Worm (Caenorhabditis elegans): ENCODE measurements around the gene nhr-50.
"Not testable (repeated sequence)": the region's sequence is repeated elsewhere in the genome, so short reads cannot be mapped to it uniquely, and the experiment has no call there.

DNA sequence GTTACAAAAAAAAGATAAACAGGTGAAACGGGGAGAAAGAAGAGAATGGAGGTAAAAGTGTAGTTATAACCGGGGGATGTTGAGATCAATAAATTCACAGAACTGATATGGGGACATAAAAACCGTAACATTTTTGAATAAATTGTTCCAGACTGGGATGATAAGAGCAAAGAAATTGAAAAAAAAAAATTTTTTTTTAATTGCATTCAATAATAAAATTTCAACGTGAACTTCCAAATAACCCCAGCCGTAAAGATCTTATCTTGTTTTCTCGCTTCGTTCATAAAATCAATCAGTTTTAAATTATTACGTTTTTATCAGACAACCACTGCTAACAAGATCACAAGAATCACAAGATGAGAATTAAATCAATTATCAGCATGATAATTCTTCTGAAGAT, 8.6 kb downstream of the nhr-50 start, which contains the start of gene C06C6.7:
- TF ChIP-seq ceh-58 (GFP tag; IDR thresholded peaks at IDR 0.05); ztf-6 (GFP tag; IDR thresholded peaks at IDR 0.05); pha-4 (tag; optimal IDR thresholded peaks at IDR 0.05); attf-5 (GFP tag; optimal IDR thresholded peaks at IDR 0.05); zfh-2 (GFP tag; conservative IDR thresholded peaks at IDR 0.05); mcd-1 (GFP tag; IDR thresholded peaks at IDR 0.05); unc-62 (GFP tag; optimal IDR thresholded peaks at IDR 0.05); dpl-1 (GFP tag; optimal IDR thresholded peaks at IDR 0.05); snpc-4 (GFP tag; optimal IDR thresholded peaks at IDR 0.05); snpc-4 (tag; optimal IDR thresholded peaks at IDR 0.05); lir-1 (GFP tag; conservative IDR thresholded peaks at IDR 0.05); K11D2.4 (GFP tag; IDR thresholded peaks at IDR 0.05); unc-130 (GFP tag; optimal IDR thresholded peaks at IDR 0.05); Y53F4B.3 (GFP tag; IDR thresholded peaks at IDR 0.05): not testable (repeated sequence)
